Worm (Caenorhabditis elegans) whole organism, L4/young adult: Measurements from ENCODE around the gene cnt-2.

Experiments
- W03F9.2 ChIP-seq: fragments of 150-350 bp; optimal IDR thresholded peaks from 2 replicates; lab custom pipeline; 2014; ENCODE audit warnings: missing biosample characterization, missing genetic modification characterization
- dao-5 ChIP-seq: sonication (generic microtip); optimal IDR thresholded peaks from 2 replicates; lab custom pipeline; 2016; ENCODE audit warnings: missing genotype, missing genetic modification characterization, moderate library complexity, missing compliant biosample characterization

DNA sequence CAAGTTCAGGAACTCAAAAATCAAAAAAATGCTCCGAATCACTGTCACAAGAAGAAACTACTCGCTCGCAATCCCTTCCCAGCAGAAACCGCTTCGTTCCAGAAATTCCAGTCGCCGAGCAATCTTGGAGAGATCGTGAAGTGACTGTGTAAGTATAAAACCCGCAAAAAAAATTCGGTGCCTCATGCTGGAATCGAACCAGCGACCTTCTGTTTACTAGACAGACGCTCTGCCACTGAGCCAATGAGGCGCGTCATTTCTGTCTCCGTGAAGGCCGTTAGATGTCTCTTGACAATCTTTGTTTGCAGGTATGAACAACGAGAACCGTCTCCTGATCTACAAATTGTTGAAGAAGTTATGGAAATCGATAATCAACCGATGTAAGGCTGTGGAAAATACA, 30.3 kb upstream of the cnt-2 start:
- TF ChIP-seq W03F9.2 (tag; lab: Kevin White, UChicago) (peak; percentile 5), dao-5 (peak; percentile 21)
